Fruit fly (Drosophila melanogaster): ENCODE measurements around the gene CG15202.

CG15202 gene

dm6 chrX:11155808-11156589, 13.7 kb downstream of the CG15202 start (continued):
- no peak for TF ChIP-seq CG11085 (GFP tag; IDR thresholded peaks at IDR 0.05)
- TF ChIP-seq CG17829 (tag; optimal IDR thresholded peaks at IDR 0.05) = no peak
- TF ChIP-seq ttk (GFP tag; IDR thresholded peaks at IDR 0.05) = no peak
- TF ChIP-seq row (GFP tag; IDR thresholded peaks at IDR 0.05) = peak; percentile 42; the same call in 1 of the 3 replicates
- TF ChIP-seq wor (GFP tag; IDR thresholded peaks at IDR 0.05) = no peak
- TF ChIP-seq CG4404 (GFP tag; IDR thresholded peaks at IDR 0.05) = no peak
- no peak for TF ChIP-seq CG2129 (GFP tag; IDR thresholded peaks at IDR 0.05; ENCODE audit: partially characterized antibody)
- no peak for TF ChIP-seq ap (GFP tag; IDR thresholded peaks at IDR 0.05)
- TF ChIP-seq CG13296 (GFP tag; optimal IDR thresholded peaks at IDR 0.05) = no peak
- TF ChIP-seq CG10654 (GFP tag; optimal IDR thresholded peaks at IDR 0.05) = no peak
- peak; percentile 6 for TF ChIP-seq CG10979 (tag; optimal IDR thresholded peaks at IDR 0.05)
- TF ChIP-seq klu (GFP tag; IDR thresholded peaks at IDR 0.05) = no peak
- TF ChIP-seq Rfx (GFP tag; IDR thresholded peaks at IDR 0.05) = peak; percentile 58
- no peak for TF ChIP-seq exex (tag; optimal IDR thresholded peaks at IDR 0.05)
- TF ChIP-seq Spps (tag; optimal IDR thresholded peaks at IDR 0.05) = no peak
- TF ChIP-seq CG11247 (GFP tag; IDR thresholded peaks at IDR 0.05) = no peak
- TF ChIP-seq CG3407 (GFP tag; optimal IDR thresholded peaks at IDR 0.05) = no peak
- no peak for TF ChIP-seq chinmo (GFP tag; IDR thresholded peaks at IDR 0.05; ENCODE audit: partially characterized antibody)
- TF ChIP-seq zfh2 (GFP tag; optimal IDR thresholded peaks at IDR 0.05) = no peak
- no peak for TF ChIP-seq ranshi (GFP tag; IDR thresholded peaks at IDR 0.05)
- no peak for TF ChIP-seq CG2875 (GFP tag; optimal IDR thresholded peaks at IDR 0.05)
- TF ChIP-seq dysf (GFP tag; IDR thresholded peaks at IDR 0.05) = peak; percentile 31; the same call in 1 of the 3 replicates
- no peak for TF ChIP-seq wdn (GFP tag; IDR thresholded peaks at IDR 0.05)
- 0 out of 2 replicates have a peak, but pooled peaks have one; percentile 19 for TF ChIP-seq Atf6 (GFP tag; IDR thresholded peaks at IDR 0.05)
- TF ChIP-seq Fer1 (GFP tag; optimal IDR thresholded peaks at IDR 0.05) = peak; percentile 7
- TF ChIP-seq CG10274 (GFP tag; optimal IDR thresholded peaks at IDR 0.05) = no peak
- no peak for TF ChIP-seq corto (GFP tag; optimal IDR thresholded peaks at IDR 0.05)
- no peak for TF ChIP-seq HHEX (GFP tag; optimal IDR thresholded peaks at IDR 0.05)
- TF ChIP-seq crp (GFP tag; optimal IDR thresholded peaks at IDR 0.05) = no peak
- TF ChIP-seq ab (GFP tag; optimal IDR thresholded peaks at IDR 0.05) = no peak
- TF ChIP-seq Elba2 (GFP tag; optimal IDR thresholded peaks at IDR 0.05) = peak; percentile 74
- TF ChIP-seq Trl (optimal IDR thresholded peaks at IDR 0.05) = peak; percentile 7 to 33
- TF ChIP-seq Trl (GFP tag; optimal IDR thresholded peaks at IDR 0.05) = no peak
- TF ChIP-seq chm (GFP tag; IDR thresholded peaks at IDR 0.05) = no peak
- TF ChIP-seq bcd (GFP tag; optimal IDR thresholded peaks at IDR 0.05) = peak; percentile 11
- no peak for TF ChIP-seq br (optimal IDR thresholded peaks at IDR 0.05)
- TF ChIP-seq CG17359 (tag; optimal IDR thresholded peaks at IDR 0.05) = no peak
- TF ChIP-seq Dll (GFP tag; IDR thresholded peaks at IDR 0.05; ENCODE audit: partially characterized antibody) = no peak
- no peak for TF ChIP-seq Dfd (GFP tag; optimal IDR thresholded peaks at IDR 0.05)
- TF ChIP-seq CG7963 (GFP tag; IDR thresholded peaks at IDR 0.05; ENCODE audit: partially characterized antibody) = no peak
- TF ChIP-seq Pdp1 (GFP tag; optimal IDR thresholded peaks at IDR 0.05) = no peak
- TF ChIP-seq dan (GFP tag; IDR thresholded peaks at IDR 0.05) = no peak
- TF ChIP-seq CHES-1-like (GFP tag; optimal IDR thresholded peaks at IDR 0.05) = no peak
- TF ChIP-seq gcm (GFP tag; optimal IDR thresholded peaks at IDR 0.05) = no peak
- TF ChIP-seq C15 (GFP tag; IDR thresholded peaks at IDR 0.05) = no peak
- no peak for TF ChIP-seq CG7745 (tag; optimal IDR thresholded peaks at IDR 0.05)
- TF ChIP-seq CG18599 (GFP tag; optimal IDR thresholded peaks at IDR 0.05) = peak; percentile 31
- TF ChIP-seq croc (GFP tag; conservative IDR thresholded peaks at IDR 0.05) = no peak

Measured in whole organism, embryonic.